Fruit fly (Drosophila melanogaster) whole organism, wandering third instar larva: Measurements from ENCODE around the gene CG33271.
A peak's percentile ranks its signal among the peaks of the same experiment; 100 is the strongest.
"Not testable (repeated sequence)": the region's sequence is repeated elsewhere in the genome, so short reads cannot be mapped to it uniquely, and the experiment has no call there.

Source experiments
- CG9705 ChIP-seq: fragments of 200-800 bp; sonication (Bioruptor generic); optimal IDR thresholded peaks from 2 replicates; lab custom pipeline; 2018; ENCODE audit warnings: missing biosample characterization, mild to moderate bottlenecking, missing genetic modification characterization
- CrebA ChIP-seq: fragments of 200-800 bp; sonication (Bioruptor generic); optimal IDR thresholded peaks from 2 replicates; lab custom pipeline; 2016; ENCODE audit warnings: missing biosample characterization, mild to moderate bottlenecking, missing genetic modification characterization, borderline replicate concordance
- Dfd ChIP-seq: fragments of >200 bp; optimal IDR thresholded peaks from 2 replicates; lab custom pipeline; 2017; ENCODE audit warnings: missing biosample characterization, missing genetic modification characterization
- Dif ChIP-seq: fragments of 200-275, 200-300 bp; sonication (Bioruptor generic); optimal IDR thresholded peaks from 2 replicates; lab custom pipeline; 2018; ENCODE audit warnings: missing biosample characterization, missing genetic modification characterization; ENCODE audit not compliant: partially characterized antibody
- GATAd ChIP-seq: sonication (Bioruptor generic); optimal IDR thresholded peaks from 2 replicates; lab custom pipeline; 2016; ENCODE audit warnings: missing biosample characterization, missing genetic modification characterization
- HLH106 ChIP-seq: fragments of 200-800 bp; optimal IDR thresholded peaks from 3 replicates; lab custom pipeline; 2019; ENCODE audit warnings: missing biosample characterization, mild to moderate bottlenecking, missing genetic modification characterization, moderate library complexity
- Hnf4 ChIP-seq: fragments of 200-800 bp; sonication (Bioruptor generic); optimal IDR thresholded peaks from 2 replicates; lab custom pipeline; 2016; ENCODE audit warnings: missing biosample characterization, mild to moderate bottlenecking, missing genetic modification characterization
- Hr78 ChIP-seq: fragments of >200 bp; optimal IDR thresholded peaks from 2 replicates; lab custom pipeline; 2017; ENCODE audit warnings: missing biosample characterization, missing genetic modification characterization
- Jra ChIP-seq: sonication (Bioruptor generic); optimal IDR thresholded peaks from 2 replicates; lab custom pipeline; 2016; ENCODE audit warnings: missing biosample characterization, missing genetic modification characterization
- Mio ChIP-seq: sonication (Bioruptor generic); optimal IDR thresholded peaks from 2 replicates; lab custom pipeline; 2016; ENCODE audit warnings: missing biosample characterization, missing genetic modification characterization
- Myc ChIP-seq: fragments of >200 bp; optimal IDR thresholded peaks from 2 replicates; lab custom pipeline; 2017
- N ChIP-seq: fragments of >200 bp; optimal IDR thresholded peaks from 2 replicates; lab custom pipeline; 2018; ENCODE audit warnings: missing biosample characterization, missing external identifiers, missing genetic modification characterization
- OdsH ChIP-seq: fragments of 200-800 bp; sonication (Bioruptor generic); optimal IDR thresholded peaks from 2 replicates; lab custom pipeline; 2016; ENCODE audit warnings: missing biosample characterization, mild to moderate bottlenecking, missing genetic modification characterization
- Rel ChIP-seq, 2 experiments: fragments of 200-800 bp; sonication (Bioruptor generic) in 1 of 2; optimal IDR thresholded peaks; 2 replicates in 1 of 2; 3 replicates in 1 of 2; lab custom pipeline; 2016 to 2019; ENCODE audit warnings: mild to moderate bottlenecking in 2 of 2, missing biosample characterization in 2 of 2, missing genetic modification characterization in 2 of 2, moderate library complexity in 1 of 2
- Sp1 ChIP-seq: fragments of 200-800 bp; sonication (Bioruptor generic); optimal IDR thresholded peaks from 3 replicates; lab custom pipeline; 2019; ENCODE audit warnings: missing biosample characterization, mild to moderate bottlenecking, missing genetic modification characterization, moderate library complexity
- Vsx2 ChIP-seq: fragments of 200-300, 225-300 bp; sonication (Bioruptor generic); optimal IDR thresholded peaks from 2 replicates; lab custom pipeline; 2018; ENCODE audit warnings: missing biosample characterization, missing genetic modification characterization; ENCODE audit not compliant: partially characterized antibody
- br ChIP-seq: fragments of 200-800 bp; sonication (Bioruptor generic); optimal IDR thresholded peaks from 2 replicates; lab custom pipeline; 2016; ENCODE audit warnings: missing biosample characterization, missing genetic modification characterization
- brk ChIP-seq: fragments of 200-800 bp; sonication (Bioruptor generic); optimal IDR thresholded peaks from 2 replicates; lab custom pipeline; 2016; ENCODE audit warnings: missing biosample characterization, mild to moderate bottlenecking, missing genetic modification characterization
- dl ChIP-seq, 2 experiments: fragments of 175-275, 200-275 bp in 1 of 2; fragments of 200-275 bp in 1 of 2; sonication (Bioruptor generic); optimal IDR thresholded peaks; lab custom pipeline; 2018; ENCODE audit warnings: mild to moderate bottlenecking in 2 of 2, missing biosample characterization in 2 of 2, missing genetic modification characterization in 2 of 2, moderate library complexity in 2 of 2; ENCODE audit not compliant: partially characterized antibody in 2 of 2, insufficient read depth in 1 of 2
- dmrt93B ChIP-seq: fragments of 200-800 bp; sonication (Bioruptor generic); optimal IDR thresholded peaks from 2 replicates; lab custom pipeline; 2018; ENCODE audit warnings: missing biosample characterization, mild to moderate bottlenecking, missing genetic modification characterization
- dsf ChIP-seq: sonication (Bioruptor generic); optimal IDR thresholded peaks from 2 replicates; lab custom pipeline; 2016; ENCODE audit warnings: missing biosample characterization, missing genetic modification characterization, borderline replicate concordance
- ey ChIP-seq: fragments of 200-800 bp; sonication (Bioruptor generic); optimal IDR thresholded peaks from 2 replicates; lab custom pipeline; 2016; ENCODE audit warnings: missing biosample characterization, missing genetic modification characterization
- foxo ChIP-seq, 2 experiments: fragments of 200-800 bp; sonication (Bioruptor generic); optimal IDR thresholded peaks; 2 replicates in 1 of 2; 3 replicates in 1 of 2; lab custom pipeline; 2016 to 2017; ENCODE audit warnings: missing biosample characterization in 2 of 2, missing genetic modification characterization in 2 of 2
- fru ChIP-seq: fragments of 200-800 bp; sonication (Bioruptor generic); optimal IDR thresholded peaks from 3 replicates; lab custom pipeline; 2016; ENCODE audit warnings: missing biosample characterization, mild to moderate bottlenecking, missing genetic modification characterization
- h ChIP-seq: fragments of 200-800 bp; sonication (Bioruptor generic); optimal IDR thresholded peaks from 3 replicates; lab custom pipeline; 2016; ENCODE audit warnings: missing biosample characterization, mild to moderate bottlenecking, missing genetic modification characterization
- jim ChIP-seq: fragments of 175-275, 200-325 bp; sonication (Bioruptor generic); optimal IDR thresholded peaks from 2 replicates; lab custom pipeline; 2016; ENCODE audit warnings: missing biosample characterization, mild to moderate bottlenecking, missing genetic modification characterization
- lola ChIP-seq: fragments of >200 bp; optimal IDR thresholded peaks from 2 replicates; lab custom pipeline; 2017; ENCODE audit warnings: missing biosample characterization, missing genetic modification characterization
- pan ChIP-seq: fragments of >200 bp; optimal IDR thresholded peaks from 2 replicates; lab custom pipeline; 2017
- psq ChIP-seq: fragments of 200-800 bp; sonication (Bioruptor generic); optimal IDR thresholded peaks from 3 replicates; lab custom pipeline; 2017; ENCODE audit warnings: missing biosample characterization, mild to moderate bottlenecking, missing genetic modification characterization, moderate library complexity
- sage ChIP-seq: fragments of 200-800 bp; sonication (Bioruptor generic); optimal IDR thresholded peaks from 2 replicates; lab custom pipeline; 2016; ENCODE audit warnings: missing biosample characterization, mild to moderate bottlenecking, missing genetic modification characterization
- sv ChIP-seq: fragments of 200-800 bp; sonication (Bioruptor generic); optimal IDR thresholded peaks from 3 replicates; lab custom pipeline; 2016; ENCODE audit warnings: missing biosample characterization, missing genetic modification characterization
- tai ChIP-seq: sonication (Bioruptor generic); optimal IDR thresholded peaks from 2 replicates; lab custom pipeline; 2016; ENCODE audit warnings: missing biosample characterization, missing genetic modification characterization
- usp ChIP-seq: fragments of >200 bp; optimal IDR thresholded peaks from 2 replicates; lab custom pipeline; 2017; ENCODE audit warnings: missing biosample characterization, missing genetic modification characterization
- woc ChIP-seq: sonication (Bioruptor generic); optimal IDR thresholded peaks from 2 replicates; lab custom pipeline; 2016; ENCODE audit warnings: missing biosample characterization, mild to moderate bottlenecking, missing genetic modification characterization

Gene CG33271

dm6 chr3L:11591803-11592202 is 14.5 kb upstream of the CG33271 start:
- TF ChIP-seq dl (GFP tag; optimal IDR thresholded peaks at IDR 0.05; lab: Kevin White, UChicago; ENCODE audit: insufficient read depth in 1 of 2, partially characterized antibody in 2 of 2) (no peak), Rel (GFP tag; optimal IDR thresholded peaks at IDR 0.05; lab: Kevin White, UChicago) (no peak), Rel (tag; optimal IDR thresholded peaks at IDR 0.05; lab: Kevin White, UChicago) (no peak), br (GFP tag; lab: Kevin White, UChicago) (no peak), dmrt93B (GFP tag; lab: Kevin White, UChicago) (no peak), lola (no peak), dsf (GFP tag; lab: Kevin White, UChicago) (no peak), GATAd (GFP tag; lab: Kevin White, UChicago) (no peak), CrebA (GFP tag; lab: Kevin White, UChicago) (no peak), brk (GFP tag; lab: Kevin White, UChicago) (no peak), N (GFP tag; lab: Kevin White, UChicago) (no peak), Sp1 (GFP tag; lab: Kevin White, UChicago) (no peak), CG9705 (no peak), Dif (GFP tag; lab: Kevin White, UChicago) (no peak), Mio (GFP tag; lab: Kevin White, UChicago) (no peak), psq (no peak), HLH106 (tag; lab: Kevin White, UChicago) (no peak)
- TF ChIP-seq, all 38 proteins: peak for 0

dm6 chr3L:11591131-11591530 is 13.8 kb upstream of the CG33271 start, which contains the start of gene CG33268:
CG33268 (minus strand) TSS chr3L:11591231.
- TF ChIP-seq Dfd (GFP tag; lab: Kevin White, UChicago) (no peak), Jra (GFP tag; lab: Kevin White, UChicago) (no peak), pan (no peak)

dm6 chr3L:11589395-11589794 is 12.1 kb upstream of the CG33271 start, which contains the start of gene CG7377:
CG7377 (plus strand) TSS chr3L:11589695.
- not testable (repeated sequence) for TF ChIP-seq woc (GFP tag; lab: Kevin White, UChicago); CG9705; CrebA (GFP tag; lab: Kevin White, UChicago)

- TF ChIP-seq ey (GFP tag; lab: Kevin White, UChicago) = no peak
- no peak for TF ChIP-seq CrebA (GFP tag; lab: Kevin White, UChicago)
- TF ChIP-seq Hr78 (GFP tag; lab: Kevin White, UChicago) = no peak
- no peak for TF ChIP-seq h (GFP tag; lab: Kevin White, UChicago)
- no peak for TF ChIP-seq CG9705
- TF ChIP-seq N (GFP tag; lab: Kevin White, UChicago) = no peak
- no peak for TF ChIP-seq psq
- no peak for TF ChIP-seq dsf (GFP tag; lab: Kevin White, UChicago)
- no peak for TF ChIP-seq Dfd (GFP tag; lab: Kevin White, UChicago)
- TF ChIP-seq Hnf4 (GFP tag; lab: Kevin White, UChicago) = no peak
These were observed 11.3 kb upstream of the CG33271 start for dm6 chr3L:11588594-11588993.

- TF ChIP-seq Dif (GFP tag; lab: Kevin White, UChicago) (no peak), h (GFP tag; lab: Kevin White, UChicago) (peak; percentile 74), jim (GFP tag; lab: Kevin White, UChicago) (no peak), N (GFP tag; lab: Kevin White, UChicago) (no peak), foxo (GFP tag; optimal IDR thresholded peaks at IDR 0.05; lab: Kevin White, UChicago) (peak in 1 of 2 experiments; percentile 76), fru (GFP tag; lab: Kevin White, UChicago) (peak; percentile 74), Sp1 (GFP tag; lab: Kevin White, UChicago) (peak; percentile 75), sv (GFP tag; lab: Kevin White, UChicago) (peak; percentile 15), brk (GFP tag; lab: Kevin White, UChicago) (no peak), HLH106 (tag; lab: Kevin White, UChicago) (peak; percentile 76), woc (GFP tag; lab: Kevin White, UChicago) (peak; percentile 89), Hnf4 (GFP tag; lab: Kevin White, UChicago) (peak; percentile 6), Vsx2 (GFP tag; lab: Kevin White, UChicago) (no peak), ey (GFP tag; lab: Kevin White, UChicago) (peak; percentile 70), sage (GFP tag; lab: Kevin White, UChicago) (peak; percentile 26), dsf (GFP tag; lab: Kevin White, UChicago) (no peak), Jra (GFP tag; lab: Kevin White, UChicago) (no peak), lola (no peak), dl (GFP tag; optimal IDR thresholded peaks at IDR 0.05; lab: Kevin White, UChicago; ENCODE audit: insufficient read depth in 1 of 2, partially characterized antibody in 2 of 2) (no peak), pan (no peak), OdsH (GFP tag; lab: Kevin White, UChicago) (peak; percentile 39), Hr78 (GFP tag; lab: Kevin White, UChicago) (no peak), br (GFP tag; lab: Kevin White, UChicago) (peak; percentile 68), Rel (GFP tag; optimal IDR thresholded peaks at IDR 0.05; lab: Kevin White, UChicago) (no peak), Rel (tag; optimal IDR thresholded peaks at IDR 0.05; lab: Kevin White, UChicago) (peak; percentile 31), Myc (lab: Kevin White, UChicago) (peak; percentile 74), Dfd (GFP tag; lab: Kevin White, UChicago) (no peak), usp (GFP tag; lab: Kevin White, UChicago) (no peak), tai (GFP tag; lab: Kevin White, UChicago) (peak; percentile 61), CG9705 (peak; percentile 62), GATAd (GFP tag; lab: Kevin White, UChicago) (no peak)
These were observed 10.7 kb upstream of the CG33271 start, which contains the start of gene rt for dm6 chr3L:11587720-11588580. rt (minus strand) TSS chr3L:11587770.
